Fruit fly (Drosophila melanogaster): Measurements from ENCODE around the gene CG32152.

Gene CG32152

dm6 chr3L:16146539-16146934, 2.7 kb upstream of the CG32152 start (continued):
- peak; percentile 28 for TF ChIP-seq Hand (GFP tag; optimal IDR thresholded peaks at IDR 0.05)
- no peak for TF ChIP-seq tin (GFP tag; optimal IDR thresholded peaks at IDR 0.05)
- peak; percentile 49 for TF ChIP-seq bcd (GFP tag; optimal IDR thresholded peaks at IDR 0.05)
- TF ChIP-seq CG4328 (GFP tag; optimal IDR thresholded peaks at IDR 0.05): no peak
- TF ChIP-seq MBD-R2 (GFP tag; IDR thresholded peaks at IDR 0.05): no peak
- peak in 1 of 2 experiments; percentile 19 for TF ChIP-seq Pdp1 (GFP tag; optimal IDR thresholded peaks at IDR 0.05)
- TF ChIP-seq CG15601 (tag; optimal IDR thresholded peaks at IDR 0.05): no peak
- peak; percentile 71 for TF ChIP-seq Fer1 (GFP tag; optimal IDR thresholded peaks at IDR 0.05)
- TF ChIP-seq Myb (GFP tag; optimal IDR thresholded peaks at IDR 0.05): no peak
- TF ChIP-seq CG12236 (GFP tag; optimal IDR thresholded peaks at IDR 0.05): no peak
- peak; percentile 54 for TF ChIP-seq fd3F (GFP tag; optimal IDR thresholded peaks at IDR 0.05)
- TF ChIP-seq pho (GFP tag; optimal IDR thresholded peaks at IDR 0.05): peak; percentile 5
- peak; percentile 19 for TF ChIP-seq CG9437 (GFP tag; optimal IDR thresholded peaks at IDR 0.05)
- no peak for TF ChIP-seq Lim3 (GFP tag; IDR thresholded peaks at IDR 0.05)
- peak; percentile 33 for TF ChIP-seq CG6765 (GFP tag; optimal IDR thresholded peaks at IDR 0.05)
- no peak for TF ChIP-seq CG6791 (GFP tag; IDR thresholded peaks at IDR 0.05; ENCODE audit: partially characterized antibody)
- TF ChIP-seq lola (GFP tag; optimal IDR thresholded peaks at IDR 0.05): peak in 1 of 3 experiments; percentile 12
- peak; percentile 44 for TF ChIP-seq CG30403 (GFP tag; optimal IDR thresholded peaks at IDR 0.05)
- TF ChIP-seq CG12769 (tag; optimal IDR thresholded peaks at IDR 0.05): no peak
- TF ChIP-seq CG6683 (GFP tag; optimal IDR thresholded peaks at IDR 0.05): no peak
- TF ChIP-seq CG7839 (tag; optimal IDR thresholded peaks at IDR 0.05): peak; percentile 64
- TF ChIP-seq CG17359 (tag; optimal IDR thresholded peaks at IDR 0.05): peak; percentile 18
- peak; percentile 58 for TF ChIP-seq Nf-YC (tag; optimal IDR thresholded peaks at IDR 0.05)
- no peak for TF ChIP-seq CG2875 (GFP tag; optimal IDR thresholded peaks at IDR 0.05)
- TF ChIP-seq CG17361 (GFP tag; IDR thresholded peaks at IDR 0.05): 0 out of 3 replicates have a peak, but pooled peaks have one; percentile 18
- TF ChIP-seq CG12155 (GFP tag; optimal IDR thresholded peaks at IDR 0.05): peak; percentile 49
- peak; percentile 37; the same call in 1 of the 3 replicates for TF ChIP-seq sr (GFP tag; IDR thresholded peaks at IDR 0.05)
- TF ChIP-seq CG2678 (tag; optimal IDR thresholded peaks at IDR 0.05): peak; percentile 77
- no peak for TF ChIP-seq vfl (GFP tag; optimal IDR thresholded peaks at IDR 0.05)
- TF ChIP-seq slbo (GFP tag; IDR thresholded peaks at IDR 0.05): peak; percentile 67
- TF ChIP-seq eve (GFP tag; optimal IDR thresholded peaks at IDR 0.05): peak in 1 of 2 experiments; percentile 22
- 0 out of 2 replicates have a peak, but pooled peaks have one; percentile 31 for TF ChIP-seq klu (GFP tag; IDR thresholded peaks at IDR 0.05)
- TF ChIP-seq phol (tag; optimal IDR thresholded peaks at IDR 0.05): peak; percentile 14
- peak; percentile 71 for TF ChIP-seq CG2120 (GFP tag; optimal IDR thresholded peaks at IDR 0.05)
- peak; percentile 43 for TF ChIP-seq NfI (GFP tag; optimal IDR thresholded peaks at IDR 0.05)
- TF ChIP-seq Sin3A (optimal IDR thresholded peaks at IDR 0.05): no peak
- no peak for TF ChIP-seq az2 (GFP tag; optimal IDR thresholded peaks at IDR 0.05)
- peak; percentile 54 for TF ChIP-seq ind (GFP tag; optimal IDR thresholded peaks at IDR 0.05)
- TF ChIP-seq CG18476 (GFP tag; optimal IDR thresholded peaks at IDR 0.05): peak; percentile 1
- peak; percentile 4 for TF ChIP-seq CG15514 (GFP tag; optimal IDR thresholded peaks at IDR 0.05)
- TF ChIP-seq Med (GFP tag): peak; percentile 56
- TF ChIP-seq ac (GFP tag; optimal IDR thresholded peaks at IDR 0.05): no peak
- peak; percentile 39 for TF ChIP-seq CG7556 (GFP tag; optimal IDR thresholded peaks at IDR 0.05)
- TF ChIP-seq Hr51 (GFP tag; optimal IDR thresholded peaks at IDR 0.05): peak in 1 of 2 experiments; percentile 53
- TF ChIP-seq Bteb2 (GFP tag; optimal IDR thresholded peaks at IDR 0.05): no peak
- TF ChIP-seq CG2202 (tag; optimal IDR thresholded peaks at IDR 0.05): no peak
- no peak for TF ChIP-seq CG10654 (GFP tag; optimal IDR thresholded peaks at IDR 0.05)
- TF ChIP-seq Fer3 (tag; optimal IDR thresholded peaks at IDR 0.05): peak; percentile 71
- no peak for TF ChIP-seq rib (GFP tag; IDR thresholded peaks at IDR 0.05)
- TF ChIP-seq lilli (GFP tag; optimal IDR thresholded peaks at IDR 0.05): peak; percentile 36
